Fruit fly (Drosophila melanogaster): ENCODE data around the gene santa-maria.

santa-maria gene

DNA sequence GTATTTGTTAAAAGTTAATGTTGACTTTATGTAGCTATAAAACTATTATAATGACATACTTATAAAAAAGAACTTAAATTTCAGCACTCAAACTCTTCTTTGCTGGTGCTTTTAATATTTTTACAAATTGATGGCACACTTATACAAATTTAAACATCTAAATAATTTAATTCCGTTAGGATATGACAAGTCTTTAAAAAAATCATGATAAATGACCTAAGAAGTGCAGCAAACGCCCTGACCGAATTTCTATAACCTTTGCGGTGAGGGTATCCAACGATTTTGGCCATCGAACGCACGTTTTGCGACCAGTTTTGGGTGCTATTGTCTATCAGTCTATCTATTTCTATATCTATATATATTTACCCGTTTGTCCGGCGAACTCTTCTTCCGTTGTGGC lies 8.1 kb downstream of the santa-maria start (continued):
- no peak for TF ChIP-seq CG5180 (GFP tag; optimal IDR thresholded peaks at IDR 0.05)
- TF ChIP-seq sens (GFP tag): peak; percentile 65
- TF ChIP-seq tap (tag; optimal IDR thresholded peaks at IDR 0.05): no peak
- TF ChIP-seq CG9817 (tag; optimal IDR thresholded peaks at IDR 0.05): peak; percentile 29
- no peak for TF ChIP-seq CG12104 (GFP tag; optimal IDR thresholded peaks at IDR 0.05)
- TF ChIP-seq Taf1 (GFP tag; IDR thresholded peaks at IDR 0.05): peak; percentile 37; the same call in 1 of the 2 replicates
- no peak for TF ChIP-seq dmrt11E (tag; optimal IDR thresholded peaks at IDR 0.05)
- TF ChIP-seq CG43689 (GFP tag; IDR thresholded peaks at IDR 0.05): no peak
- no peak for TF ChIP-seq CG7786 (GFP tag; optimal IDR thresholded peaks at IDR 0.05)
- TF ChIP-seq usp (GFP tag; optimal IDR thresholded peaks at IDR 0.05): no peak
- TF ChIP-seq CG42726 (GFP tag; IDR thresholded peaks at IDR 0.05; ENCODE audit: partially characterized antibody): no peak
- TF ChIP-seq CG33213 (GFP tag; optimal IDR thresholded peaks at IDR 0.05): no peak
- TF ChIP-seq z (GFP tag; IDR thresholded peaks at IDR 0.05): no peak
- TF ChIP-seq rib (GFP tag; IDR thresholded peaks at IDR 0.05): no peak
- TF ChIP-seq sqz (GFP tag; optimal IDR thresholded peaks at IDR 0.05): no peak
- no peak for TF ChIP-seq CG30431 (GFP tag; optimal IDR thresholded peaks at IDR 0.05)
- no peak for TF ChIP-seq Trl (optimal IDR thresholded peaks at IDR 0.05)
- no peak for TF ChIP-seq Trl (GFP tag; optimal IDR thresholded peaks at IDR 0.05)
- no peak for TF ChIP-seq crc (GFP tag; optimal IDR thresholded peaks at IDR 0.05)
- TF ChIP-seq dmrt99B (tag; optimal IDR thresholded peaks at IDR 0.05): peak; percentile 41
- no peak for TF ChIP-seq CG10979 (tag; optimal IDR thresholded peaks at IDR 0.05)
- no peak for TF ChIP-seq jing (GFP tag; optimal IDR thresholded peaks at IDR 0.05)
- TF ChIP-seq HLH3B (GFP tag; IDR thresholded peaks at IDR 0.05): no peak
- TF ChIP-seq br (optimal IDR thresholded peaks at IDR 0.05): no peak
- no peak for TF ChIP-seq CG8388 (GFP tag; optimal IDR thresholded peaks at IDR 0.05)
- peak; percentile 49 for TF ChIP-seq CG11504 (tag; optimal IDR thresholded peaks at IDR 0.05)
- no peak for TF ChIP-seq ash1 (GFP tag; optimal IDR thresholded peaks at IDR 0.05)
- TF ChIP-seq CG4404 (GFP tag; IDR thresholded peaks at IDR 0.05): no peak
- TF ChIP-seq Elba2 (GFP tag; optimal IDR thresholded peaks at IDR 0.05): no peak
- TF ChIP-seq CG6765 (GFP tag; optimal IDR thresholded peaks at IDR 0.05): peak; percentile 4
- no peak for TF ChIP-seq ems (GFP tag; optimal IDR thresholded peaks at IDR 0.05)
- TF ChIP-seq NfI (GFP tag; optimal IDR thresholded peaks at IDR 0.05): peak; percentile 39
- no peak for TF ChIP-seq wdn (GFP tag; IDR thresholded peaks at IDR 0.05)
- no peak for TF ChIP-seq Usf (GFP tag; optimal IDR thresholded peaks at IDR 0.05)
- no peak for TF ChIP-seq chn (GFP tag; optimal IDR thresholded peaks at IDR 0.05)
- peak; percentile 47 for TF ChIP-seq CG30403 (GFP tag; optimal IDR thresholded peaks at IDR 0.05)
- no peak for TF ChIP-seq CG30020 (tag; optimal IDR thresholded peaks at IDR 0.05)
- TF ChIP-seq sd (tag; optimal IDR thresholded peaks at IDR 0.05): peak; percentile 3
- no peak for TF ChIP-seq CG4424 (GFP tag; optimal IDR thresholded peaks at IDR 0.05)
- no peak for TF ChIP-seq Neu2 (GFP tag; optimal IDR thresholded peaks at IDR 0.05; ENCODE audit: borderline replicate concordance)
- TF ChIP-seq Ptx1 (GFP tag; IDR thresholded peaks at IDR 0.05): peak; percentile 46
- no peak for TF ChIP-seq nau (GFP tag; optimal IDR thresholded peaks at IDR 0.05)
- peak in 1 of 2 experiments; percentile 46 for TF ChIP-seq Hr51 (GFP tag; optimal IDR thresholded peaks at IDR 0.05)
- no peak for TF ChIP-seq hb (GFP tag; IDR thresholded peaks at IDR 0.05; ENCODE audit: partially characterized antibody)
- TF ChIP-seq Xbp1 (GFP tag; optimal IDR thresholded peaks at IDR 0.05): peak; percentile 17
- no peak for TF ChIP-seq sr (GFP tag; IDR thresholded peaks at IDR 0.05)
- peak; percentile 73 for TF ChIP-seq slbo (GFP tag; IDR thresholded peaks at IDR 0.05)
- peak; percentile 46 for TF ChIP-seq lab (GFP tag; optimal IDR thresholded peaks at IDR 0.05)
- TF ChIP-seq CG6689 (GFP tag; IDR thresholded peaks at IDR 0.05): no peak; the same call in 1 of the 2 replicates
- TF ChIP-seq CG10321 (GFP tag; IDR thresholded peaks at IDR 0.05): no peak
- no peak for TF ChIP-seq Scr (GFP tag; IDR thresholded peaks at IDR 0.05; ENCODE audit: partially characterized antibody)
- TF ChIP-seq Dref (GFP tag; IDR thresholded peaks at IDR 0.05): no peak
